Worm (Caenorhabditis elegans) whole organism, L4/young adult: ENCODE data around the gene F13D2.1.
A peak's percentile ranks its signal among the peaks of the same experiment; 100 is the strongest.

Experiments
- W03F9.2 ChIP-seq: fragments of 150-350 bp; optimal IDR thresholded peaks from 2 replicates; lab custom pipeline; 2014; ENCODE audit warnings: missing biosample characterization, missing genetic modification characterization
- dao-5 ChIP-seq: sonication (generic microtip); optimal IDR thresholded peaks from 2 replicates; lab custom pipeline; 2016; ENCODE audit warnings: missing genotype, missing genetic modification characterization, moderate library complexity, missing compliant biosample characterization
- him-1 ChIP-seq: sonication (generic microtip); optimal IDR thresholded peaks from 2 replicates; lab custom pipeline; 2016; ENCODE audit warnings: missing genotype, missing genetic modification reagents, missing genetic modification characterization, missing compliant biosample characterization

The F13D2.1 gene

ce11 chrX:11189515-11189914, at the start of gene F13D2.1:
Gene F13D2.1, minus strand, starts transcription at chrX:11189615.
- TF ChIP-seq him-1 (no peak), dao-5 (no peak), W03F9.2 (no peak)

ce11 chrX:11226595-11226994, 37.2 kb upstream of the F13D2.1 start, which contains the start of gene C34F6.12:
Gene C34F6.12, minus strand, starts transcription at chrX:11226695.
- TF ChIP-seq him-1 (no peak), W03F9.2 (no peak), dao-5 (no peak)

ce11 chrX:11222597-11223218, 33.3 kb upstream of the F13D2.1 start, which contains the start of gene C34F6.9:
Gene C34F6.9, minus strand, starts transcription at chrX:11222647.
- TF ChIP-seq W03F9.2 (no peak), dao-5 (no peak), him-1 (no peak)

DNA sequence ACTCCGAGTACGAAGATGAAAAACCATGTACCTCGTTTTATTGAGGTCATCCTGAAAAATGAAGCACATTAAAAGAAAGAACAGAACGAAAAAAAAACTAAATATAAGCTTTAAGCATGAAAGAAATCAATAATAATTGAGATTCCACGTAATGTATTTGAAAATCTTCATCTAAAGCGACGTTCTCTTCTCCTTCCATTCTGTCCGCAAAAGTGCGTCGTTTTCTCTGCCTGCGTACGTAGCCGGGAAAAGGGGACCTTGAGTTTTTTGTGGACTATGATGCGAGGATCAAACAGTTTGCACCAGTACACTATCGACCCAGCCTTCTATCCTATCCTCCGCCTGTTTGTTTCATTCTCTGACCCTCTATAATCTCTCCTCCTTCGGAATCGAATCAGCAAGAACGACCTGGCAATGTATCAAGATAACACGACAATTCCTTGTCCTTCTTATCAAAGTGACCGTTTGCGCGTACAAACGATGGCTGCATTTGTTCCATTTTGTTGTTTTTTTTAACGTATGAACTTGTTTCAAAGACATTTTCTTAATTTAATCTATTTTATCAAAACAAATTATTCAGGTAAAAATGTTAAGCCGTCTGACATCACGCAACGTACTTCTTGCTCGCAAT, 26.1 kb upstream of the F13D2.1 start, which contains the start of the genes C34F6.7 and idh-2:
Gene C34F6.7 (minus strand): TSS at position 51 of the 631 bp plus-strand sequence.
Gene idh-2 (plus strand): TSS at position 581 of the 631 bp plus-strand sequence.
- TF ChIP-seq W03F9.2 (peak; percentile 18), dao-5 (no peak)

DNA sequence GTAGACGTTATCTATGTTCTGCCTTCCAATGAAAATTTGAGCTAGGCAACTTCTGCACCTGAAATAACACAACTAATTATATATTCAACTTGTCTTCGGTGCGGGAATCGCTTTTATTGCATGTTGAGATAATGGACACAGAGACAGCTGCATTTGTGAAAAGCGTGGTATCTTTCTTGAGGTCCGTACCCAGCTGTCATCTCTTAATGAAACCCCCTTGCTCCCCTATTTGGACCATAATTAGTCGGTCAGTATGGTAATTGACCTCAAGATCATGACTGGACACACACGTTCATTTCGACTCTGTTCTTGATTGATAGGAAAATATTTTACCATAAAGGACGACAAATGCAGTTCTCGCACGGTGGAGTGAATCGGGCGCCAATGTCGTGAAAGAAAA, 21.9 kb upstream of the F13D2.1 start:
- TF ChIP-seq W03F9.2: no peak
- no peak for TF ChIP-seq dao-5
- TF ChIP-seq him-1: no peak

DNA sequence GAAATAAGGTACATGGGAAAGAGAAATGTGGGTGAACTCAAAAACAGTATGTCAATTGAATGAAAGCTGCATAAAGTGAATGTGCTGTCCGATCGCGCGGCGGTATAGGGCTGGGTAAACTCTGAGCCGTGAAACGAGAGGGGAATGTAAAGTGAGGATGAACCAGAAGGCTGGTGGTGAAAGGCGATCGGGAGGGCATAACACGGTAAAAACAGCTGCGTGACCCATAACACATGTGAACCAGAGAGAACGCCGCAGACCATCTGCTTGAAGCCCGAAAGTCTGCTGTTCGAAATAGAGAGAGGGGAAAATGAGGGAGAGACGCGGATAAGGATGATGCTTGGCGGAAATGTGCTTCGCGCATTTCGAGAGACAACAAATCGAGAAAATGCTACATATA, 21.0 kb upstream of the F13D2.1 start:
- TF ChIP-seq dao-5 (no peak), W03F9.2 (no peak), him-1 (no peak)

DNA sequence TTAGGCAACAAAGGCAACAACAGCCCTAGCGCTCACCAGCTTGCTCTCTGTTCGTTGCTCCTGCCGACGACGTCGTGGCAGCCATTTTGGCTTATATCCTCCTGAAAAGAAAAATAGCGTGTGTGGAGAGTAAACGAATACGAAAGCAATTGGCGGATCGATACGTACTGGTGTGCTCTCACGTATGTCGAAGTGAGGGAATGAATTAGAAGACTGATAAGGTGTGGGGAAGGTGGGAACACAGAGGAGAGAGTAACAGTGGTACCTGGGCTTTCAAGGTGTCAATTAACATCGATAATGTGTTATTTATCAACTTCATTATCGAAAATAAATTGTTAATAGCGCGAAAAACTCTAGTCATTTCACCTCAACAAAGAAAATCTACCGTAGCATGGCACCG, 19.4 kb upstream of the F13D2.1 start, which contains the start of gene C34F6.5:
Gene C34F6.5 (minus strand): TSS at position 101 of the 400 bp plus-strand sequence.
- no peak for TF ChIP-seq him-1
- TF ChIP-seq dao-5: no peak
- no peak for TF ChIP-seq W03F9.2

DNA sequence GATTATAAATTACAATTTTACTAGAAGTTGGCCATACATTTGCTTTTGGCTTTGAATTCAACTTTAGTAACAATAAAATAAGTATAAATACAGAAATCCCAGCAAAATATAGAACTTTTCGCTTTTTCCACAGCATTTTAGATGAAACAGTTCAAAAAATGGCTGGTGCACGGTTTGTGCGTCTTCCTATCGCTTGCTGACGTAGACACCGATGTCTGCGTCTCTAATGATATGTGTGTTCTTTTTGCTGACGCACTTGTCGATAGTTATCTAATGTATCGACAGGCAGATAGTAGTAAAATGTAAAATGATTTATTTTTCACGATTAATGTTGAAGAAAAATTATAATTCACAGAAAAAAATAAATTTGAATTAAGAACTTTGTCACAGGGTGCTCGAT, 17.5 kb upstream of the F13D2.1 start, which contains the start of gene hst-2:
Gene hst-2 (minus strand): TSS at position 203 of the 400 bp plus-strand sequence.
- TF ChIP-seq W03F9.2: peak; percentile 46
- no peak for TF ChIP-seq dao-5
- peak; percentile 42 for TF ChIP-seq him-1

- no peak for TF ChIP-seq dao-5
- no peak for TF ChIP-seq W03F9.2
- no peak for TF ChIP-seq him-1
These were observed 14.4 kb upstream of the F13D2.1 start, which contains the start of gene C34F6.11 for ce11 chrX:11203773-11204172. Gene C34F6.11, minus strand, starts transcription at chrX:11203932.

DNA sequence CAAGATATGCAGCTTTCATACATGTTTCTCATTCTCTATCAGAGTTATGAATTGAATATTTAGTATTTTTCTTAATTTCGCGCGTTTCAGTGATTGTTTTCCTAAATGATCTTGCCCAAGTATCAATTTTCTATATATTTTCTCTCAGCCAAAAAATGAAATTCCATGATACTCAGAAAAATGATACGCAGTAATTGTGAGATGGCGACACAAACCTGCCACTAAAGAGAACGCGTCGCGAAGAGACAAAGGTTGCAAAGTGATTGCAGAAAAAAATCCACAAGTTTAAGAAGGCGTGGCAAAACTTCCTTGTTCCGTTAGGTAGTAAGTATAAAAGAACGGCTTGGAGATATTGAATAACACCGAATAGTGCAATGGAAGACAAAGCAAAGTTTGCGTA, 11.8 kb upstream of the F13D2.1 start, which contains the start of gene col-179:
Gene col-179 (plus strand): TSS at position 301 of the 400 bp plus-strand sequence.
- no peak for TF ChIP-seq W03F9.2
- no peak for TF ChIP-seq him-1
- TF ChIP-seq dao-5: no peak

DNA sequence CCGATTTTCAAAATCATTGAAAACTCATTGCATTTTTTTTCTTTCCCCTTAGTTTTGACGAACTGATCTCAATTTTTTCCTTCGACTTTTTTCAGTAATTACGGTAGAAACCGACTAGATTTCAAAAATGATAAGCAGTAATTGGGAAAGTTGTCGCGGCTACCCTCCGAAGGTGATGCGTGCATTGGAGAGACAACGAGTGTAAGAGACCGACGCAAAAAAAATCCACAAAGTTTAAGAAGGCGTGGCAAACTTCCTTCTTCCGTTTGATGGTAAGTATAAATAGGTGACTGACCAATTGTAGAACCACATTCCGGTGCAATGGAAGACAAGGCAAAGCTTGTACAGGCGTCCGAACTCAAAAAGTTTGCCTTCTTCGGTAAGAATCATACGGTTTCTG, 9.7 kb upstream of the F13D2.1 start, which contains the start of gene col-178:
Gene col-178 (plus strand): TSS at position 301 of the 400 bp plus-strand sequence.
- TF ChIP-seq dao-5 (no peak), him-1 (no peak), W03F9.2 (no peak)

DNA sequence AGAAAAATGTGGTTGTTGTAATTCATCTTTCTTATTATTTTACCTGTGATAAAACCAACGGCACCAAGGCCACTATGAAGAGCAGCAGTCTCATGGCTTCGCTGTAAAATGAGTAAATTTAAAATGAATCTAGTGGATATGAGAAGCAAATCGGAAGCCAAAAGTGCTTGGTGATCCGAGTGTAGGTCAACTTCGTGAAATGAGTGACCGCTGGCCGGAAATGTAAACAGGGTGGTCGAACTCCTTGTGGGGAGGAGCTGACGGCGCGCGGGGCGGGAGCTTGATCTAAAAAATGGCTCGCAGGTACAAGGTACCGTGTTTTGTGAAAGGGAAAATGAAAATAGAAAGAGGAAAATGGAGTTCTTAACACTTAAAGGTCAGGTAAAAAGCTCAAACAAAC, 7.3 kb upstream of the F13D2.1 start, which contains the start of gene C34F6.1:
Gene C34F6.1 (minus strand): TSS at position 101 of the 400 bp plus-strand sequence.
- TF ChIP-seq dao-5 (no peak), W03F9.2 (no peak), him-1 (no peak)

- TF ChIP-seq W03F9.2 (no peak), dao-5 (no peak), him-1 (no peak)
These were observed 4.3 kb upstream of the F13D2.1 start for ce11 chrX:11193670-11194069.

DNA sequence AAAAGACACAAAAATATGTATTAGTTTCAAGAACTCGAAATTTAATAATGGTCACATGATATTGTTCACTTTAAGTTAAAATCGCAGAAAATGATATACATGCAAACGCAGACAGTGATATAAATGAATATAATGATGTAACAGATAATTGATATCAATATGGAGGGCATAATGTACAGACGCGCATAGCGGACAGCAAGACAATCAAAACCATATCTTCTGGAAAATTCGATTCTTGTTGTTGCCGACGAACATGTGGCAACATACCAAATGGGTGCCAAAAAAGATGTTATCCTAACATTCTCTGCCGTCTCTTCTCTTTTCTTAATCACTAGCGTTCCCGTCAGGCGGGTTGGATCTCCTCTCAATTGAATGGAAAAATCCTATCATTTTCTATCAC, 1.0 kb upstream of the F13D2.1 start:
- no peak for TF ChIP-seq him-1
- TF ChIP-seq dao-5: no peak
- TF ChIP-seq W03F9.2: no peak

DNA sequence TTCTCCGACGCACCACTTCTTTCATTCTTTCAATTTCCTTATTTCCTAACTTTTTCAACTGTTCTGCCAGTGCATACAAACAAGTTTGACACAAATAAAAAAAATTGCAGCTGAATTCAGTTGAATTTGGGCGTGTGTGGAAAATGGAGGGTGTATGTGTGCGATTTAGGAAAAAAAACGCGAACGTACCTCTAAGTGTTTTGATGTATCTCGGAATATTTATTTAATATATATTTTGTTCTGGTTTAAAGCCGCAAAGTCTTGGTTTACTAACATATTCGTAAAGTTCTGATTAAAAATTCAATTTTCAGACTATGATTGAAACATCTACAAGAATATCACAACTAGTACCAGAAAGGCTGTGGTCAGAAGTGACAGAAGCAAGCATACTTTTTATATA, 3.9 kb downstream of the F13D2.1 start, which contains the start of gene gnrr-7:
Gene gnrr-7 (plus strand): TSS at position 301 of the 400 bp plus-strand sequence.
- TF ChIP-seq W03F9.2 (no peak), him-1 (no peak)

- TF ChIP-seq W03F9.2 (no peak), dao-5 (no peak)
These were observed 10.8 kb downstream of the F13D2.1 start, which contains the start of gene gnrr-6 for ce11 chrX:11178599-11178998. Gene gnrr-6, plus strand, starts transcription at chrX:11178899.
